Worm (Caenorhabditis elegans): Measurements from ENCODE around the gene ant-1.1.

ant-1.1 gene

DNA sequence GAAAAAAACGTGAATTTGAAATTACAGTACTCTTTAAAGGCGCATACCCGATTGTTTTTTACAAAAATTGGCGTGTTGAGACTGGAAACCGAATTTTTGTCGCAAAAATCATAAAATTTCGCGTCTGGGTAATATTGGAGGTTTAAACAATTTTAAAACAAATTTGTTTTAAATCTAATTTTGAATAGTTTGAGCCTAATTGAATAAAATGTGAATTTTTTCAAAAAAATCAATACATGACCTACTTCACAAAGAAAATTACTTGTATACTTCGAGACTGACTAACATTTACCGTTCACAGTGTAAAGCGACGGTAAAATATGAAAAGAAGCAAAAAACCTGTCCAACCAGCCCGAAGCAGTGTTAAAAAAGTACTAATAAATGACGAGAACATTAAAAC lies 5.7 kb upstream of the ant-1.1 start:
- TF ChIP-seq lin-13 (tag; optimal IDR thresholded peaks at IDR 0.05) (no peak), ztf-11 (tag; optimal IDR thresholded peaks at IDR 0.05) (no peak), zip-8 (tag; optimal IDR thresholded peaks at IDR 0.05) (no peak), cnd-1 (tag; optimal IDR thresholded peaks at IDR 0.05) (no peak), lin-32 (GFP tag; optimal IDR thresholded peaks at IDR 0.05) (no peak), unc-120 (tag; optimal IDR thresholded peaks at IDR 0.05; ENCODE audit: poor library complexity, severe bottlenecking) (no peak), lsy-2 (tag; optimal IDR thresholded peaks at IDR 0.05) (no peak), ces-1 (GFP tag; optimal IDR thresholded peaks at IDR 0.05) (no peak), sptf-1 (tag; optimal IDR thresholded peaks at IDR 0.05) (no peak), mep-1 (tag; optimal IDR thresholded peaks at IDR 0.05) (no peak), unc-62 (GFP tag; optimal IDR thresholded peaks at IDR 0.05) (no peak), nhr-76 (tag; optimal IDR thresholded peaks at IDR 0.05) (no peak), flh-1 (GFP tag; optimal IDR thresholded peaks at IDR 0.05) (no peak), elt-3 (tag; optimal IDR thresholded peaks at IDR 0.05) (no peak), hlh-1 (tag; optimal IDR thresholded peaks at IDR 0.05) (no peak), ceh-83 (GFP tag; optimal IDR thresholded peaks at IDR 0.05) (no peak), nhr-237 (tag; optimal IDR thresholded peaks at IDR 0.05) (no peak), nhr-28 (tag; optimal IDR thresholded peaks at IDR 0.05) (no peak)

ce11 chrIII:13458978-13459596 lies 3.9 kb upstream of the ant-1.1 start, which contains the start of gene tag-164:
TSS of gene tag-164 (plus strand) at chrIII:13459546.
- TF ChIP-seq elt-3 (tag; optimal IDR thresholded peaks at IDR 0.05) (no peak), unc-120 (tag; optimal IDR thresholded peaks at IDR 0.05; ENCODE audit: poor library complexity, severe bottlenecking) (no peak), sem-2 (GFP tag; optimal IDR thresholded peaks at IDR 0.05) (no peak), M03D4.4 (tag; optimal IDR thresholded peaks at IDR 0.05) (no peak), lsy-2 (tag; optimal IDR thresholded peaks at IDR 0.05) (no peak), ceh-39 (tag; optimal IDR thresholded peaks at IDR 0.05) (no peak), ces-1 (GFP tag; optimal IDR thresholded peaks at IDR 0.05) (no peak), nhr-12 (tag; optimal IDR thresholded peaks at IDR 0.05) (no peak)

- TF ChIP-seq M03D4.4 (tag; optimal IDR thresholded peaks at IDR 0.05) (no peak), mep-1 (tag; optimal IDR thresholded peaks at IDR 0.05) (no peak), nhr-76 (tag; optimal IDR thresholded peaks at IDR 0.05) (no peak), hlh-1 (tag; optimal IDR thresholded peaks at IDR 0.05) (no peak), snpc-4 (tag; optimal IDR thresholded peaks at IDR 0.05) (no peak), elt-1 (tag; optimal IDR thresholded peaks at IDR 0.05; ENCODE audit: borderline replicate concordance, insufficient read depth) (no peak), zip-8 (tag; optimal IDR thresholded peaks at IDR 0.05) (no peak), nhr-28 (tag; optimal IDR thresholded peaks at IDR 0.05) (no peak)
Observed at ce11 chrIII:13461535-13461934, 1.4 kb upstream of the ant-1.1 start.

DNA sequence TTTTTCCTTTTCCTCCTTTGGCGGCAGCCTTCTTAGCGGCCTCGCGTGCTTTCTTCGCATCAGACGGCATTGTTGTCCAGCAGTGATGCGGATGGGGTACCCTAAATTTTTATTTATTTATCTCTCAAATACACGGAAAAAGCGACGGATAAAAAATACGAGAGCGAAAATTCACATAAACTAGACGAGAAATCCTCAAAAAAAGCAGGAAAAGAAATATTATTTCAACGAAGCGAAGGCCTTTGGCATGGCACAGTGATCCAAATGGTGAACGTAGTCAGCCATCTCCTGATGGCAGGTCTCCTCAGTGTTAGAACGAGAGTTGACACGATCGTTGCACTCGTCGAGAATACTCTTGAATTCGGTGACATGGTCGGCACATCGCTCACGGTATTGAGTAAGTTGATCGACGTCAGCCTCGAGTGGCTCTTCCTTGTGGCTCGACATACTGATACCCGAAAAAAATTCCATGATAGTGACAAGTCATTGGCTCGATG lies 777 bp upstream of the ant-1.1 start, which contains the start of the genes abcf-2 and T27E9.2:
TSS of gene abcf-2 (minus strand) at position 101 of the 497 bp plus-strand sequence.
TSS of gene T27E9.2 (minus strand) at position 447 of the 497 bp plus-strand sequence.
- no peak for TF ChIP-seq lin-13 (tag; optimal IDR thresholded peaks at IDR 0.05)
- no peak for TF ChIP-seq unc-120 (tag; optimal IDR thresholded peaks at IDR 0.05; ENCODE audit: poor library complexity, severe bottlenecking)
- TF ChIP-seq elt-1 (tag; optimal IDR thresholded peaks at IDR 0.05; ENCODE audit: borderline replicate concordance, insufficient read depth): no peak
- TF ChIP-seq pha-4 (tag; optimal IDR thresholded peaks at IDR 0.05): no peak
- no peak for TF ChIP-seq ces-1 (GFP tag; optimal IDR thresholded peaks at IDR 0.05)
- no peak for TF ChIP-seq sptf-1 (tag; optimal IDR thresholded peaks at IDR 0.05)
- TF ChIP-seq ceh-39 (tag; optimal IDR thresholded peaks at IDR 0.05): no peak
- TF ChIP-seq nhr-237 (tag; optimal IDR thresholded peaks at IDR 0.05): no peak
- TF ChIP-seq lin-32 (GFP tag; optimal IDR thresholded peaks at IDR 0.05): no peak
- TF ChIP-seq mep-1 (tag; optimal IDR thresholded peaks at IDR 0.05): no peak

DNA sequence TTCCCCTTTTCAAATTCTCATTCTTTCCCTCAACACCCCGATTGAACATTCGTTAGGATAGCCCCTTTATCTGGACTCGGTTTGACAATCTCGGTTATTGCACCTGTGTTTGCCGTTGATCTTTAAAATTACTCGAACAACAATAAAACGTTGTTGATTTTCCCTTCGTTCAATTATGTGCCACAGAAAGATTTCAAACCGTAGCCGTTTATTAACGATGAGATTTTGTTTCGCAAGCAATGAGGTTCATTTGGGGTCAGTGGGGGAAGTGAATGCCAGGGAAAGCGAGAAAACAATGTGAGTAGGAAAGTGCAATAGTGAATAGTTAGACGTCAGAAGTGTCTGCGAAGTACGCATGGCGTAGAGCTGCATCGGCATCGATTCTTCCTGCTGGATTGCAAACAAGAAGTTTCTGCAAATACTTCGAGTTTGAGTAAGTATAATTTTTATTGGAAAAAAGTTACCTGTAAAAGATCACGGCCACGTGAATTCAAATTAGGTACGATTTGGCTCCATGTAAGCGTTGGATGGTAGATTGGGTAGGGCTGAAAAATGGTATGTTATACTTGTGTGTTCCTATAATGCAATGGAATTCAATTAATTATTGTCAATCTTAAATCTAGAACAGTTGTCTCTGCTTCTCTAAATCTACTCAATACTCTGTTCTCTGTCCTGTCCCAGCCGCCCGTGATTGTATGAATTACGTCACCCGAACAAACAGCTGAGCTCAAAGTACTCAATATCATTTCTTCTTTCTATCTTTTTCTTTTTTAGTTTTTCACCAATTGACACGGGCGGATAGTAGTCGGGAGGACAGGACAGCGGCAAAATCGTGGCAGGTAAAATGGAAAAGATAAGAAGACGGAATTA lies 1.8 kb downstream of the ant-1.1 start, which contains the start of gene kel-3:
TSS of gene kel-3 (plus strand) at position 328 of the 870 bp plus-strand sequence.
- peak; percentile 45 for TF ChIP-seq hlh-1 (tag; optimal IDR thresholded peaks at IDR 0.05)
- peak; percentile 8 for TF ChIP-seq lsy-2 (tag; optimal IDR thresholded peaks at IDR 0.05)
- TF ChIP-seq ces-1 (GFP tag; optimal IDR thresholded peaks at IDR 0.05): no peak
- peak; percentile 54 for TF ChIP-seq unc-62 (GFP tag; optimal IDR thresholded peaks at IDR 0.05)
- TF ChIP-seq bed-3 (GFP tag; optimal IDR thresholded peaks at IDR 0.05): no peak
- TF ChIP-seq sptf-1 (tag; optimal IDR thresholded peaks at IDR 0.05): peak; percentile 1
- no peak for TF ChIP-seq lin-13 (tag; optimal IDR thresholded peaks at IDR 0.05)
